Fruit fly (Drosophila melanogaster) whole organism, embryonic: ENCODE results near the gene scny.

Experiments used
- Adf1 ChIP-seq: fragments of 200-800 bp; sonication (Bioruptor generic); IDR thresholded peaks from 2 replicates; pipeline ENCODE4 v1.3.6; 2022; ENCODE audit warnings: missing biosample characterization, missing genetic modification characterization
- Bteb2 ChIP-seq: fragments of 200-800 bp; sonication (Bioruptor generic); optimal IDR thresholded peaks from 2 replicates; lab custom pipeline; 2016; ENCODE audit warnings: missing biosample characterization, missing genetic modification characterization
- CG10267 ChIP-seq: fragments of 200-800 bp; sonication (Bioruptor generic); optimal IDR thresholded peaks from 2 replicates; lab custom pipeline; 2018; ENCODE audit warnings: missing biosample characterization, mild to moderate bottlenecking, missing genetic modification characterization, moderate library complexity
- CG10366 ChIP-seq: fragments of 200-800 bp; sonication (Bioruptor generic); IDR thresholded peaks from 2 replicates; pipeline ENCODE4 v1.3.6; 2022; ENCODE audit warnings: missing biosample characterization, missing genetic modification characterization
- CG10959 ChIP-seq: fragments of 200-800 bp; sonication (Bioruptor generic); IDR thresholded peaks from 2 replicates; pipeline ENCODE4 v1.3.6; 2022; ENCODE audit warnings: missing biosample characterization, missing genetic modification characterization
- CG10979 ChIP-seq: fragments of 200-800 bp; sonication (Bioruptor generic); optimal IDR thresholded peaks from 2 replicates; lab custom pipeline; 2018; ENCODE audit warnings: missing biosample characterization, mild to moderate bottlenecking, missing genetic modification characterization, moderate library complexity
- CG11696 ChIP-seq: fragments of 200-800 bp; sonication (Bioruptor generic); IDR thresholded peaks from 2 replicates; pipeline ENCODE4 v1.3.6; 2022; ENCODE audit warnings: missing biosample characterization, missing genetic modification characterization
- CG11723 ChIP-seq: fragments of 200-800 bp; sonication (Bioruptor generic); optimal IDR thresholded peaks from 2 replicates; lab custom pipeline; 2017; ENCODE audit warnings: missing biosample characterization, mild to moderate bottlenecking, missing genetic modification characterization
- CG12391 ChIP-seq: fragments of 200-800 bp; sonication (Bioruptor generic); optimal IDR thresholded peaks from 3 replicates; lab custom pipeline; 2018; ENCODE audit warnings: missing biosample characterization, mild to moderate bottlenecking, missing genetic modification characterization, moderate library complexity
- CG1603 ChIP-seq: fragments of 200-800 bp; sonication (Bioruptor generic); optimal IDR thresholded peaks from 2 replicates; lab custom pipeline; 2019; ENCODE audit warnings: missing biosample characterization, mild to moderate bottlenecking, missing genetic modification characterization, moderate library complexity
- CG18262 ChIP-seq: fragments of 200-800 bp; optimal IDR thresholded peaks from 3 replicates; lab custom pipeline; 2019; ENCODE audit warnings: missing biosample characterization, mild to moderate bottlenecking, missing genetic modification characterization, moderate library complexity
- CG2712 ChIP-seq: fragments of 200-800 bp; optimal IDR thresholded peaks from 3 replicates; lab custom pipeline; 2019; ENCODE audit warnings: missing biosample characterization, mild to moderate bottlenecking, missing genetic modification characterization, moderate library complexity
- CG3163 ChIP-seq: fragments of 200-800 bp; sonication (Bioruptor generic); optimal IDR thresholded peaks from 3 replicates; lab custom pipeline; 2016; ENCODE audit warnings: missing biosample characterization, missing genetic modification characterization
- CG32532 ChIP-seq: fragments of 200-800 bp; sonication (Bioruptor generic); IDR thresholded peaks from 2 replicates; pipeline ENCODE4 v1.3.6; 2022; ENCODE audit warnings: missing biosample characterization, missing genetic modification characterization
- CG3281 ChIP-seq: fragments of 200-800 bp; sonication (Bioruptor generic); optimal IDR thresholded peaks from 3 replicates; lab custom pipeline; 2017; ENCODE audit warnings: missing biosample characterization, mild to moderate bottlenecking, missing genetic modification characterization
- CG3407 ChIP-seq: fragments of 200-800 bp; sonication (Bioruptor generic); optimal IDR thresholded peaks from 2 replicates; lab custom pipeline; 2018; ENCODE audit warnings: missing biosample characterization, mild to moderate bottlenecking, missing genetic modification characterization
- CG3995 ChIP-seq: fragments of 200-800 bp; sonication (Bioruptor generic); optimal IDR thresholded peaks from 3 replicates; lab custom pipeline; 2016; ENCODE audit warnings: missing biosample characterization, missing genetic modification characterization
- CG6854 ChIP-seq: fragments of 200-800 bp; sonication (Bioruptor generic); optimal IDR thresholded peaks from 3 replicates; lab custom pipeline; 2017; ENCODE audit warnings: missing biosample characterization, mild to moderate bottlenecking, missing genetic modification characterization
- CG8359 ChIP-seq: fragments of 200-800 bp; sonication (Bioruptor generic); optimal IDR thresholded peaks from 2 replicates; lab custom pipeline; 2017; ENCODE audit warnings: missing biosample characterization, mild to moderate bottlenecking, missing genetic modification characterization, borderline replicate concordance
- CG8924 ChIP-seq: fragments of 200-800 bp; optimal IDR thresholded peaks from 3 replicates; lab custom pipeline; 2019; ENCODE audit warnings: missing biosample characterization, mild to moderate bottlenecking, missing genetic modification characterization, moderate library complexity
- CG8944 ChIP-seq: fragments of 200-800 bp; sonication (Bioruptor generic); optimal IDR thresholded peaks from 3 replicates; lab custom pipeline; 2016; ENCODE audit warnings: missing biosample characterization, missing genetic modification characterization
- CG9609 ChIP-seq: fragments of 200-800 bp; sonication (Bioruptor generic); optimal IDR thresholded peaks from 3 replicates; lab custom pipeline; 2016; ENCODE audit warnings: missing biosample characterization, missing genetic modification characterization
- D ChIP-seq, 2 experiments: fragments of 200-800 bp in 1 of 2; fragments of >200 bp in 1 of 2; sonication (Bioruptor generic) in 1 of 2; optimal IDR thresholded peaks; 2 replicates in 1 of 2; 3 replicates in 1 of 2; lab custom pipeline; 2017; ENCODE audit warnings: mild to moderate bottlenecking in 1 of 2, missing biosample characterization in 1 of 2, missing genetic modification characterization in 1 of 2, missing genetic modification reagents in 1 of 2
- Dip3 ChIP-seq: fragments of 200-800 bp; sonication (Bioruptor generic); optimal IDR thresholded peaks from 3 replicates; lab custom pipeline; 2016; ENCODE audit warnings: missing biosample characterization, missing genetic modification characterization
- E2f1 ChIP-seq: fragments of 200-800 bp; sonication (Bioruptor generic); IDR thresholded peaks from 2 replicates; pipeline ENCODE4 v1.3.6; 2022; ENCODE audit warnings: missing biosample characterization, missing genetic modification characterization
- Hmr ChIP-seq: fragments of 200-800 bp; sonication (Bioruptor generic); optimal IDR thresholded peaks from 3 replicates; lab custom pipeline; 2017; ENCODE audit warnings: mild to moderate bottlenecking, missing biosample characterization, missing genetic modification reagents, missing genetic modification characterization
- Oli ChIP-seq: fragments of 200-800 bp; sonication (Bioruptor generic); optimal IDR thresholded peaks from 2 replicates; lab custom pipeline; 2018; ENCODE audit warnings: missing biosample characterization, mild to moderate bottlenecking, missing genetic modification characterization, moderate library complexity
- Sox100B ChIP-seq: fragments of 200-800 bp; sonication (Bioruptor generic); optimal IDR thresholded peaks from 3 replicates; lab custom pipeline; 2018; ENCODE audit warnings: missing biosample characterization, mild to moderate bottlenecking, missing genetic modification characterization
- Ssrp ChIP-seq: fragments of 200-800 bp; sonication (Bioruptor generic); optimal IDR thresholded peaks from 2 replicates; lab custom pipeline; 2018; ENCODE audit warnings: missing biosample characterization, mild to moderate bottlenecking, missing genetic modification characterization, moderate library complexity
- Trl ChIP-seq, 3 experiments: fragments of >200 bp in 2 of 3; fragments of 200-800 bp in 1 of 3; sonication (Bioruptor generic) in 1 of 3; optimal IDR thresholded peaks; 2 replicates in 1 of 3; 3 replicates in 2 of 3; lab custom pipeline; 2016 to 2017; ENCODE audit warnings: missing biosample characterization in 1 of 3, missing genetic modification characterization in 1 of 3
- Xrp1 ChIP-seq: fragments of 200-800 bp; sonication (Bioruptor generic); IDR thresholded peaks from 2 replicates; pipeline ENCODE4 v1.3.6; 2022; ENCODE audit warnings: missing biosample characterization, missing genetic modification characterization
- bcd ChIP-seq: fragments of 200-800 bp; sonication (Bioruptor generic); optimal IDR thresholded peaks from 2 replicates; lab custom pipeline; 2017; ENCODE audit warnings: missing biosample characterization, mild to moderate bottlenecking, missing genetic modification characterization
- btn ChIP-seq: fragments of 200-800 bp; sonication (Bioruptor generic); optimal IDR thresholded peaks from 2 replicates; lab custom pipeline; 2016; ENCODE audit warnings: missing biosample characterization, missing genetic modification characterization
- dmrt11E ChIP-seq: fragments of 200-800 bp; sonication (Bioruptor generic); optimal IDR thresholded peaks from 3 replicates; lab custom pipeline; 2018; ENCODE audit warnings: missing biosample characterization, mild to moderate bottlenecking, missing genetic modification characterization, moderate library complexity
- dmrt99B ChIP-seq: fragments of 200-800 bp; sonication (Bioruptor generic); optimal IDR thresholded peaks from 2 replicates; lab custom pipeline; 2018; ENCODE audit warnings: missing biosample characterization, mild to moderate bottlenecking, missing genetic modification characterization, moderate library complexity
- ftz-f1 ChIP-seq: fragments of 200-800 bp; sonication (Bioruptor generic); optimal IDR thresholded peaks from 2 replicates; lab custom pipeline; 2016; ENCODE audit warnings: missing biosample characterization, missing genetic modification characterization
- fu2 ChIP-seq: fragments of 200-800 bp; sonication (Bioruptor generic); optimal IDR thresholded peaks from 2 replicates; lab custom pipeline; 2016; ENCODE audit warnings: missing biosample characterization, missing genetic modification characterization
- lola ChIP-seq, 3 experiments: fragments of >200 bp in 2 of 3; fragments of 200-800 bp in 1 of 3; sonication (Bioruptor generic) in 1 of 3; optimal IDR thresholded peaks; 2 replicates each; lab custom pipeline; 2017 to 2019; ENCODE audit warnings: missing biosample characterization in 3 of 3, missing genetic modification characterization in 3 of 3, mild to moderate bottlenecking in 1 of 3, moderate library complexity in 1 of 3
- nmo ChIP-seq: fragments of 200-800 bp; sonication (Bioruptor generic); optimal IDR thresholded peaks from 2 replicates; lab custom pipeline; 2018; ENCODE audit warnings: missing biosample characterization, mild to moderate bottlenecking, missing genetic modification characterization, moderate library complexity
- row ChIP-seq: fragments of 200-800 bp; sonication (Bioruptor generic); IDR thresholded peaks from 3 replicates; pipeline ENCODE4 v1.3.6; 2022; ENCODE audit warnings: missing biosample characterization, missing genetic modification characterization
- sens ChIP-seq: fragments of 200-800 bp; sonication (Bioruptor generic); peaks from one replicate; lab custom pipeline; 2016; ENCODE audit warnings: missing biosample characterization, missing genetic modification characterization
- shn ChIP-seq: fragments of 200-800 bp; sonication (Bioruptor generic); optimal IDR thresholded peaks from 3 replicates; lab custom pipeline; 2016; ENCODE audit warnings: missing biosample characterization, missing genetic modification characterization
- sisA ChIP-seq: fragments of 200-800 bp; sonication (Bioruptor generic); IDR thresholded peaks from 2 replicates; pipeline ENCODE4 v1.3.6; 2022; ENCODE audit warnings: missing biosample characterization, missing genetic modification characterization
- sr ChIP-seq: fragments of 200-800 bp; sonication (Bioruptor generic); IDR thresholded peaks from 3 replicates; pipeline ENCODE4 v1.3.6; 2022; ENCODE audit warnings: missing biosample characterization, missing genetic modification characterization
- tgo ChIP-seq: fragments of 200-800 bp; sonication (Bioruptor generic); IDR thresholded peaks from 3 replicates; pipeline ENCODE4 v1.3.6; 2022; ENCODE audit warnings: missing biosample characterization, missing genetic modification characterization
- tna ChIP-seq: fragments of 200-800 bp; sonication (Bioruptor generic); IDR thresholded peaks from 2 replicates; pipeline ENCODE4 v1.3.6; 2022; ENCODE audit warnings: missing biosample characterization, missing genetic modification characterization; ENCODE audit not compliant: partially characterized antibody
- zf30C ChIP-seq: fragments of 200-800 bp; sonication (Bioruptor generic); optimal IDR thresholded peaks from 3 replicates; lab custom pipeline; 2018; ENCODE audit warnings: missing biosample characterization, mild to moderate bottlenecking, missing genetic modification characterization

Gene scny

DNA sequence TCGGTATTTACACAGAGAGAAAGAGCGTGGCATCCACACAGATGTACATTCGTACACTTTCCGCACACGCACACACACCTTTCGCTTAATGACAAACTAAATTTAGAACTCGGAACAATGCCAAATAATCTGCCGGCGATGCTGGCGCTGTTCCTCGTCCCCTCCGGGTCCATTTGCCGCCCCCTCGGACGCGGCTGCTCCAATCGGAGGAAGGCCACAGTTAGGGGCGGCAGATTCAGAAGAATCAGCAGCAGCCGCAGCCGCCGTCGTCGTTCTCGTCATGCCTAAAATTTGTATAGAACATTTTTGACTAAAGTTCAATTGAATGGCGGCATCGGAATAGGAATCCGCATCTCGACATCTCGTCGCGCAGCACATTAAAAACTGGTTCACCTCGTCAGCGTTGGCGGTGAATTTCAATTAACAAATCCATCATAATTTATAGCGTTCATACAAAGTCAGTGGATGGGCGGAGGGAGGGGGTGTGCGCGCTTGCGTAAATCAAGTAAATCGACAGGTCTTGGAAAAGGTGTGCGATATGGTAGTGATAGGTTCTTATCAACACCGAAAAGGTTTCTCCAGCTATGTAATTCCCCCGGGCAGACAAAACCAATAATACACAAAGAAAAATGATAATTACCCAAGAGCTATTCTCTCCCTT is 39.9 kb downstream of the scny start (continued):
- TF ChIP-seq Dip3 (GFP tag; lab: Kevin White, UChicago) (no peak), CG9609 (GFP tag; lab: Kevin White, UChicago) (no peak), btn (GFP tag; lab: Kevin White, UChicago) (no peak), sr (peak; percentile 47; the same call in 2 of the 3 replicates), Adf1 (peak; percentile 71)
- TF ChIP-seq, all 482 proteins: peak for 31

DNA sequence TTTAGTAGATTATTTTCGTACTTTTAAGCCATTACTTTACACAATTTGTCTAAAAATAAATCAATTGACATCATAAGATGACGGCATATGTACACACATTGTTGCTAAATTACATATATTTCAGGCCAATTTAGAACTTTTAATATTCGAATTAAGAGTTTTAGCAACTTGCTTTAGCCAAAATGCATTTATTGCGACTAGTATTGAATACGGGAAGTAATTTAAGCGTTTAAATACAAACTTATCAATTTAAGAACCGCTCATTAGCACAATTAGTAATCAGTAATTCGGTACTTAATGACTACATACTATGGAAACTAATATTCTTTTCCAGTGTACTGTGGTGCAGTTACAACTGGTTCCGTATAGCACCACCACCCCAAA is 40.4 kb downstream of the scny start:
- TF ChIP-seq Trl (optimal IDR thresholded peaks at IDR 0.05; lab: Kevin White, UChicago) (no peak), Trl (GFP tag; optimal IDR thresholded peaks at IDR 0.05; lab: Kevin White, UChicago) (no peak), CG18262 (tag; lab: Kevin White, UChicago) (peak; percentile 74), CG1603 (tag; lab: Kevin White, UChicago) (peak; percentile 16), CG10979 (tag; lab: Kevin White, UChicago) (peak; percentile 38), Ssrp (tag; lab: Kevin White, UChicago) (peak; percentile 24), D (optimal IDR thresholded peaks at IDR 0.05; lab: Kevin White, UChicago) (no peak), D (GFP tag; optimal IDR thresholded peaks at IDR 0.05; lab: Kevin White, UChicago) (peak; percentile 36), Sox100B (GFP tag; lab: Kevin White, UChicago) (peak; percentile 55), CG3407 (GFP tag; lab: Kevin White, UChicago) (no peak), CG11696 (GFP tag; lab: Robert Waterston, UW) (0 out of 2 replicates have a peak, but pooled peaks have one; percentile 25), lola (GFP tag; optimal IDR thresholded peaks at IDR 0.05; lab: Kevin White, UChicago) (peak in 1 of 3 experiments; percentile 48), tna (no peak), Hmr (GFP tag; lab: Kevin White, UChicago) (peak; percentile 13), bcd (GFP tag; lab: Kevin White, UChicago) (peak; percentile 17), nmo (GFP tag; lab: Kevin White, UChicago) (peak; percentile 57), CG3281 (GFP tag; lab: Kevin White, UChicago) (no peak), CG8924 (tag; lab: Kevin White, UChicago) (peak; percentile 4), CG10959 (GFP tag; lab: Robert Waterston, UW) (no peak), sisA (GFP tag; lab: Robert Waterston, UW) (0 out of 2 replicates have a peak, but pooled peaks have one; percentile 22), shn (no peak), CG10267 (tag; lab: Kevin White, UChicago) (no peak), Oli (tag; lab: Kevin White, UChicago) (peak; percentile 42), CG10366 (no peak), zf30C (GFP tag; lab: Kevin White, UChicago) (no peak), sens (GFP tag; lab: Kevin White, UChicago) (peak; percentile 57), dmrt11E (tag; lab: Kevin White, UChicago) (peak; percentile 35), fu2 (GFP tag; lab: Kevin White, UChicago) (no peak), CG3995 (no peak), dmrt99B (tag; lab: Kevin White, UChicago) (peak; percentile 33), CG8944 (no peak), CG6854 (peak; percentile 25), CG12391 (tag; lab: Kevin White, UChicago) (peak; percentile 29), CG3163 (no peak), tgo (GFP tag; lab: Robert Waterston, UW) (peak; percentile 18; the same call in 1 of the 3 replicates), CG11723 (GFP tag; lab: Kevin White, UChicago) (peak; percentile 25), CG2712 (tag; lab: Kevin White, UChicago) (peak; percentile 49), ftz-f1 (GFP tag; lab: Kevin White, UChicago) (no peak), Bteb2 (GFP tag; lab: Kevin White, UChicago) (no peak), Xrp1 (GFP tag; lab: Robert Waterston, UW) (peak; percentile 22; the same call in 1 of the 2 replicates), E2f1 (GFP tag; lab: Robert Waterston, UW) (no peak), row (GFP tag; lab: Robert Waterston, UW) (peak; percentile 42; the same call in 2 of the 3 replicates), CG32532 (GFP tag; lab: Robert Waterston, UW) (no peak), CG8359 (GFP tag; lab: Kevin White, UChicago) (no peak)
